Fruit fly (Drosophila melanogaster) whole organism, wandering third instar larva: Measurements from ENCODE around the gene Argl.

Experiments
- GATAd ChIP-seq: sonication (Bioruptor generic); optimal IDR thresholded peaks from 2 replicates; lab custom pipeline; 2016; ENCODE audit warnings: missing biosample characterization, missing genetic modification characterization
- Myc ChIP-seq: fragments of >200 bp; optimal IDR thresholded peaks from 2 replicates; lab custom pipeline; 2017
- Rel ChIP-seq, 2 experiments: fragments of 200-800 bp; sonication (Bioruptor generic) in 1 of 2; optimal IDR thresholded peaks; 2 replicates in 1 of 2; 3 replicates in 1 of 2; lab custom pipeline; 2016 to 2019; ENCODE audit warnings: mild to moderate bottlenecking in 2 of 2, missing biosample characterization in 2 of 2, missing genetic modification characterization in 2 of 2, moderate library complexity in 1 of 2
- dmrt93B ChIP-seq: fragments of 200-800 bp; sonication (Bioruptor generic); optimal IDR thresholded peaks from 2 replicates; lab custom pipeline; 2018; ENCODE audit warnings: missing biosample characterization, mild to moderate bottlenecking, missing genetic modification characterization
- h ChIP-seq: fragments of 200-800 bp; sonication (Bioruptor generic); optimal IDR thresholded peaks from 3 replicates; lab custom pipeline; 2016; ENCODE audit warnings: missing biosample characterization, mild to moderate bottlenecking, missing genetic modification characterization
- pan ChIP-seq: fragments of >200 bp; optimal IDR thresholded peaks from 2 replicates; lab custom pipeline; 2017
- psq ChIP-seq: fragments of 200-800 bp; sonication (Bioruptor generic); optimal IDR thresholded peaks from 3 replicates; lab custom pipeline; 2017; ENCODE audit warnings: missing biosample characterization, mild to moderate bottlenecking, missing genetic modification characterization, moderate library complexity

- TF ChIP-seq psq (GFP tag; lab: Kevin White, UChicago) = no peak
- no peak for TF ChIP-seq Myc (lab: Kevin White, UChicago)
- TF ChIP-seq dmrt93B (GFP tag; lab: Kevin White, UChicago) = no peak
- no peak for TF ChIP-seq GATAd (GFP tag; lab: Kevin White, UChicago)
- no peak for TF ChIP-seq h
- no peak for TF ChIP-seq Rel (GFP tag; optimal IDR thresholded peaks at IDR 0.05; lab: Kevin White, UChicago)
- no peak for TF ChIP-seq Rel (tag; optimal IDR thresholded peaks at IDR 0.05; lab: Kevin White, UChicago)
- TF ChIP-seq pan (lab: Kevin White, UChicago) = no peak
Observed at dm6 chr2L:8959001-8959461, 17.1 kb upstream of the Argl start, which contains the start of gene CG31886.
